Fruit fly (Drosophila melanogaster) whole organism, prepupa: ENCODE results near the gene CG31788.

ENCODE experiments used
- Blimp-1 ChIP-seq: fragments of 200-800 bp; sonication (Bioruptor generic); optimal IDR thresholded peaks from 3 replicates; lab custom pipeline; 2017; ENCODE audit warnings: missing biosample characterization, missing genetic modification characterization, mild to moderate bottlenecking, moderate library complexity, missing genetic modification reagents
- CG10669 ChIP-seq: fragments of 200-800 bp; sonication (Bioruptor generic); optimal IDR thresholded peaks from 3 replicates; lab custom pipeline; 2018; ENCODE audit warnings: missing biosample characterization, mild to moderate bottlenecking, missing genetic modification characterization, moderate library complexity
- CG11294 ChIP-seq: fragments of 200-800 bp; sonication (Bioruptor generic); IDR thresholded peaks from 2 replicates; pipeline ENCODE4 v1.3.6; 2022; ENCODE audit warnings: missing biosample characterization, missing genetic modification characterization
- CG11762 ChIP-seq: fragments of 200-800 bp; sonication (Bioruptor generic); optimal IDR thresholded peaks from 3 replicates; lab custom pipeline; 2016; ENCODE audit warnings: missing biosample characterization, missing genetic modification characterization; ENCODE audit not compliant: insufficient read depth
- CG11902 ChIP-seq: fragments of 200-800 bp; sonication (Bioruptor generic); optimal IDR thresholded peaks from 3 replicates; lab custom pipeline; 2016; ENCODE audit warnings: missing biosample characterization, missing genetic modification characterization
- CG15336 ChIP-seq: fragments of 200-800 bp; sonication (Bioruptor generic); IDR thresholded peaks from 2 replicates; pipeline ENCODE4 v1.3.6; 2022; ENCODE audit warnings: missing biosample characterization, missing genetic modification characterization
- CG3032 ChIP-seq: fragments of 200-800 bp; optimal IDR thresholded peaks from 2 replicates; lab custom pipeline; 2019; ENCODE audit warnings: missing biosample characterization, mild to moderate bottlenecking, missing genetic modification characterization, moderate library complexity
- CG34406 ChIP-seq: fragments of 200-800 bp; sonication (Bioruptor generic); optimal IDR thresholded peaks from 3 replicates; lab custom pipeline; 2016; ENCODE audit warnings: missing biosample characterization, missing genetic modification characterization
- CG4318 ChIP-seq: fragments of 200-800 bp; sonication (Bioruptor generic); optimal IDR thresholded peaks from 3 replicates; lab custom pipeline; 2017; ENCODE audit warnings: missing biosample characterization, mild to moderate bottlenecking, missing genetic modification characterization
- CG6808 ChIP-seq: fragments of 200-800 bp; sonication (Bioruptor generic); optimal IDR thresholded peaks from 3 replicates; lab custom pipeline; 2017; ENCODE audit warnings: missing biosample characterization, missing genetic modification characterization, mild to moderate bottlenecking, moderate library complexity, missing genetic modification reagents
- CG8632 ChIP-seq: fragments of 200-800 bp; sonication (Bioruptor generic); optimal IDR thresholded peaks from 3 replicates; lab custom pipeline; 2016; ENCODE audit warnings: missing biosample characterization, missing genetic modification characterization
- Eip78C ChIP-seq: fragments of 200-800 bp; sonication (Bioruptor generic); peaks from one replicate; lab custom pipeline; 2016; ENCODE audit warnings: missing biosample characterization, missing genetic modification characterization
- Lpt ChIP-seq: fragments of 200-800 bp; sonication (Bioruptor generic); optimal IDR thresholded peaks from 3 replicates; lab custom pipeline; 2016; ENCODE audit warnings: missing biosample characterization, missing genetic modification characterization
- dac ChIP-seq: fragments of 200-800 bp; sonication (Bioruptor generic); optimal IDR thresholded peaks from 2 replicates; lab custom pipeline; 2017; ENCODE audit warnings: missing biosample characterization, mild to moderate bottlenecking, missing genetic modification characterization

dm6 chr2L:18275663-18276062 lies 17.9 kb upstream of the CG31788 start, which contains the start of gene CG42750:
- no peak for TF ChIP-seq CG15336 (GFP tag; lab: Robert Waterston, UW)
- TF ChIP-seq CG11902 (GFP tag; lab: Kevin White, UChicago), result no peak
- TF ChIP-seq CG11762 (GFP tag; lab: Kevin White, UChicago), result no peak
- no peak for TF ChIP-seq CG11294 (GFP tag; lab: Robert Waterston, UW)
- no peak for TF ChIP-seq CG4318 (GFP tag; lab: Kevin White, UChicago)
- TF ChIP-seq CG8632 (GFP tag; lab: Kevin White, UChicago), result no peak
- TF ChIP-seq CG34406 (GFP tag; lab: Kevin White, UChicago), result no peak
- TF ChIP-seq dac, result no peak
- TF ChIP-seq Eip78C (GFP tag; lab: Kevin White, UChicago), result no peak
- no peak for TF ChIP-seq Lpt
- TF ChIP-seq CG6808, result no peak
- no peak for TF ChIP-seq Blimp-1 (GFP tag; lab: Kevin White, UChicago)
- TF ChIP-seq CG10669 (GFP tag; lab: Kevin White, UChicago), result no peak
- TF ChIP-seq CG3032 (tag; lab: Kevin White, UChicago), result no peak
